Fruit fly (Drosophila melanogaster): ENCODE data around the gene Npc2d.

Npc2d gene

dm6 chr3R:10042664-10043372 lies 13.1 kb downstream of the Npc2d start, which contains the start of the genes Mical and CG3909 (continued):
- TF ChIP-seq dpn (GFP tag; optimal IDR thresholded peaks at IDR 0.05) (peak; percentile 55 to 87), CG6765 (GFP tag; optimal IDR thresholded peaks at IDR 0.05) (peak; percentile 73), Fer2 (tag; optimal IDR thresholded peaks at IDR 0.05) (peak; percentile 83), CG2120 (GFP tag; optimal IDR thresholded peaks at IDR 0.05) (peak; percentile 83), trh (GFP tag; optimal IDR thresholded peaks at IDR 0.05) (peak; percentile 2), CG8944 (GFP tag; optimal IDR thresholded peaks at IDR 0.05) (no peak), CG18599 (GFP tag; optimal IDR thresholded peaks at IDR 0.05) (peak; percentile 85), dysf (GFP tag; IDR thresholded peaks at IDR 0.05) (peak; percentile 90), Nf-YB (GFP tag; optimal IDR thresholded peaks at IDR 0.05) (peak; percentile 70), cas (GFP tag; IDR thresholded peaks at IDR 0.05) (peak; percentile 83; the same call in 1 of the 2 replicates), CG11093 (GFP tag; IDR thresholded peaks at IDR 0.05) (peak; percentile 69; the same call in 2 of the 3 replicates), vfl (GFP tag; optimal IDR thresholded peaks at IDR 0.05) (peak; percentile 28), CG12391 (tag; optimal IDR thresholded peaks at IDR 0.05) (peak; percentile 94), sob (GFP tag; IDR thresholded peaks at IDR 0.05) (peak; percentile 88), CG12659 (GFP tag; optimal IDR thresholded peaks at IDR 0.05) (peak; percentile 93), Lim3 (GFP tag; IDR thresholded peaks at IDR 0.05) (0 out of 2 replicates have a peak, but pooled peaks have one; percentile 29), rib (GFP tag; IDR thresholded peaks at IDR 0.05) (peak; percentile 57; the same call in 1 of the 2 replicates), C15 (GFP tag; IDR thresholded peaks at IDR 0.05) (peak; percentile 72; the same call in 2 of the 3 replicates), Bgb (GFP tag; IDR thresholded peaks at IDR 0.05; ENCODE audit: partially characterized antibody) (peak; percentile 46), CG33213 (GFP tag; optimal IDR thresholded peaks at IDR 0.05) (peak; percentile 22), CG3163 (GFP tag; optimal IDR thresholded peaks at IDR 0.05) (no peak), gsb (GFP tag; IDR thresholded peaks at IDR 0.05) (peak; percentile 76), Scr (GFP tag; IDR thresholded peaks at IDR 0.05; ENCODE audit: partially characterized antibody) (peak; percentile 54), PHDP (tag; optimal IDR thresholded peaks at IDR 0.05) (peak; percentile 85), jing (GFP tag; optimal IDR thresholded peaks at IDR 0.05) (no peak), CrebB (tag; optimal IDR thresholded peaks at IDR 0.05) (peak; percentile 5), bab2 (GFP tag; optimal IDR thresholded peaks at IDR 0.05) (peak; percentile 54), corto (GFP tag; optimal IDR thresholded peaks at IDR 0.05) (peak; percentile 47), Doc2 (GFP tag; IDR thresholded peaks at IDR 0.05) (no peak), CG7786 (GFP tag; optimal IDR thresholded peaks at IDR 0.05) (peak; percentile 17), ase (GFP tag; IDR thresholded peaks at IDR 0.05) (peak; percentile 83; the same call in 2 of the 3 replicates), CG1529 (GFP tag; optimal IDR thresholded peaks at IDR 0.05) (peak; percentile 15), lbe (GFP tag; optimal IDR thresholded peaks at IDR 0.05) (peak; percentile 14), tna (GFP tag; IDR thresholded peaks at IDR 0.05; ENCODE audit: partially characterized antibody) (peak; percentile 66), CG31365 (tag; optimal IDR thresholded peaks at IDR 0.05) (peak; percentile 4), lmd (GFP tag; IDR thresholded peaks at IDR 0.05) (peak; percentile 86), Lpt (GFP tag; optimal IDR thresholded peaks at IDR 0.05) (no peak), CG15479 (GFP tag; optimal IDR thresholded peaks at IDR 0.05) (no peak), HLH3B (GFP tag; IDR thresholded peaks at IDR 0.05) (peak; percentile 92), ems (GFP tag; optimal IDR thresholded peaks at IDR 0.05) (peak; percentile 42), CG9797 (GFP tag; optimal IDR thresholded peaks at IDR 0.05) (peak; percentile 91), B-H2 (GFP tag; optimal IDR thresholded peaks at IDR 0.05) (peak; percentile 74), ken (GFP tag; IDR thresholded peaks at IDR 0.05) (peak; percentile 84), CG3838 (GFP tag; optimal IDR thresholded peaks at IDR 0.05) (peak; percentile 6), Dref (GFP tag; IDR thresholded peaks at IDR 0.05) (peak; percentile 70), CG10979 (tag; optimal IDR thresholded peaks at IDR 0.05) (peak; percentile 78), so (GFP tag; IDR thresholded peaks at IDR 0.05) (peak; percentile 74), CG7556 (GFP tag; optimal IDR thresholded peaks at IDR 0.05) (peak; percentile 86), maf-S (GFP tag; optimal IDR thresholded peaks at IDR 0.05) (peak; percentile 47), Drgx (GFP tag; IDR thresholded peaks at IDR 0.05) (peak; percentile 80)
